Worm (Caenorhabditis elegans) whole organism, L2 larva: ENCODE data around the gene spv-1.

Source experiments
- alr-1 ChIP-seq: fragments of 150-350 bp; optimal IDR thresholded peaks from 2 replicates; lab custom pipeline; 2014; ENCODE audit warnings: missing biosample characterization, missing genetic modification characterization
- nhr-10 ChIP-seq: sonication (generic microtip); optimal IDR thresholded peaks from 2 replicates; lab custom pipeline; 2017; ENCODE audit warnings: missing biosample characterization, missing genetic modification characterization

DNA sequence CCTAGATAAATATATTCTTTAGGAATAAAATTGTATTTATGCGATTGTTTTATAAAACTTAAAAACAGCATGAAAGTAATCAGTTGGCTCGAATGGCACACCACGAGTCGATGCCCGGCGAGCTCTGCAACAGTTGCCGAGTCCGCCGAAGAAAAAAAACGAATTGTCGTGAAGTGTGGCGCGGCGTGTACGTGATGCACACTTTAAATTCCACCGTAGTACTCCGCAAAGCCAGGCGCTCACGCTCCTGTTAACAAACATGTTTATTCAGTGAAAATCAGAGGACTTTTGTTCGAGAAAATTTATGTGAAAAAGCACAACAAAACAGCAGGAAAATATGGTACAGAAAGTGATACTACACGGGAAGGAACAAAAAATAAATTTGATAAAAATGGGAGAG is 57.9 kb downstream of the spv-1 start:
- TF ChIP-seq nhr-10 (tag; lab: Kevin White, UChicago) (no peak), alr-1 (tag; lab: Kevin White, UChicago) (no peak)
